Worm (Caenorhabditis elegans): ENCODE data around the gene zipt-16.

ce11 chrV:11415059-11415458, 47.8 kb upstream of the zipt-16 start, which contains the start of gene deg-3:
- TF ChIP-seq W03F9.2 (tag; optimal IDR thresholded peaks at IDR 0.05) (no peak), him-1 (tag; optimal IDR thresholded peaks at IDR 0.05) (no peak)

Data from whole organism, L4/young adult.